Worm (Caenorhabditis elegans) whole organism, L1 larva: Measurements from ENCODE around the gene sucl-1.

Experiments used
- Y116A8C.19 ChIP-seq: sonication (generic microtip); optimal IDR thresholded peaks from 2 replicates; lab custom pipeline; 2016; ENCODE audit warnings: missing compliant biosample characterization, missing genetic modification characterization, borderline replicate concordance
- aly-2 ChIP-seq: fragments of 150-350 bp; optimal IDR thresholded peaks from 2 replicates; lab custom pipeline; 2014; ENCODE audit warnings: missing biosample characterization, missing genetic modification characterization
- ceh-8 ChIP-seq: fragments of 200-800 bp; sonication (Bioruptor generic); optimal IDR thresholded peaks from 2 replicates; lab custom pipeline; 2018; ENCODE audit warnings: mild to moderate bottlenecking, missing genetic modification characterization, moderate library complexity, missing compliant biosample characterization
- ceh-82 ChIP-seq, 3 experiments: fragments of 150-350 bp in 1 of 3; sonication (generic microtip) in 2 of 3; optimal IDR thresholded peaks; 2 replicates each; lab custom pipeline; 2014 to 2017; ENCODE audit warnings: missing biosample characterization in 3 of 3, missing genetic modification characterization in 3 of 3
- ceh-88 ChIP-seq: fragments of 200-800 bp; sonication (Bioruptor generic); IDR thresholded peaks from 2 replicates; pipeline ENCODE4 v1.3.6; 2022; ENCODE audit warnings: missing genetic modification characterization, missing compliant biosample characterization
- ces-1 ChIP-seq: fragments of 150-350 bp; optimal IDR thresholded peaks from 2 replicates; lab custom pipeline; 2014; ENCODE audit warnings: missing biosample characterization, missing genetic modification reagents, missing genetic modification characterization
- dsc-1 ChIP-seq: sonication (generic microtip); optimal IDR thresholded peaks from 2 replicates; lab custom pipeline; 2016; ENCODE audit warnings: mild to moderate bottlenecking, missing genetic modification characterization, missing compliant biosample characterization
- efl-1 ChIP-seq, 4 experiments: fragments of 150-350 bp; optimal IDR thresholded peaks in 3 of 4; peaks in 1 of 4; 1 replicate in 1 of 4; 2 replicates in 3 of 4; lab custom pipeline; 2014; ENCODE audit warnings: missing biosample characterization in 2 of 4, missing genetic modification characterization in 2 of 4, missing genetic modification reagents in 2 of 4
- egl-27 ChIP-seq, 2 experiments: fragments of 150-350 bp in 1 of 2; sonication (generic microtip); optimal IDR thresholded peaks; 3 replicates each; lab custom pipeline; 2017 to 2018; ENCODE audit warnings: missing biosample characterization in 2 of 2, missing genetic modification characterization in 2 of 2, missing genetic modification reagents in 2 of 2
- elt-2 ChIP-seq: sonication (generic microtip); optimal IDR thresholded peaks from 2 replicates; lab custom pipeline; 2016; ENCODE audit warnings: missing genetic modification characterization, mild to moderate bottlenecking, inconsistent platforms, missing compliant biosample characterization, missing genetic modification reagents
- ets-5 ChIP-seq: fragments of 200-800 bp; sonication (Bioruptor generic); IDR thresholded peaks from 2 replicates; pipeline ENCODE4 v1.3.6; 2022; ENCODE audit warnings: missing genetic modification characterization, missing compliant biosample characterization
- fkh-10 ChIP-seq: sonication (generic microtip); optimal IDR thresholded peaks from 2 replicates; lab custom pipeline; 2017; ENCODE audit warnings: missing biosample characterization, missing genetic modification reagents, missing genetic modification characterization
- fkh-4 ChIP-seq: sonication (generic microtip); optimal IDR thresholded peaks from 2 replicates; lab custom pipeline; 2016; ENCODE audit warnings: missing compliant biosample characterization, missing genetic modification characterization, borderline replicate concordance
- hlh-17 ChIP-seq: fragments of 200-800 bp; sonication (Bioruptor generic); optimal IDR thresholded peaks from 2 replicates; lab custom pipeline; 2018; ENCODE audit warnings: missing genetic modification characterization, mild to moderate bottlenecking, missing compliant biosample characterization, moderate library complexity, borderline replicate concordance
- irx-1 ChIP-seq: sonication (generic microtip); optimal IDR thresholded peaks from 2 replicates; lab custom pipeline; 2016; ENCODE audit warnings: missing genetic modification characterization, missing compliant biosample characterization
- jun-1 ChIP-seq: fragments of 150-350 bp; optimal IDR thresholded peaks from 2 replicates; lab custom pipeline; 2014; ENCODE audit warnings: missing biosample characterization, missing genetic modification reagents, missing genetic modification characterization
- lin-15B ChIP-seq: fragments of 150-350 bp; sonication (generic microtip); optimal IDR thresholded peaks from 3 replicates; lab custom pipeline; 2014; ENCODE audit warnings: missing biosample characterization, missing genetic modification characterization
- lin-35 ChIP-seq, 2 experiments: fragments of 150-350 bp; optimal IDR thresholded peaks; 2 replicates each; lab custom pipeline; 2014; ENCODE audit warnings: missing biosample characterization in 2 of 2, missing genetic modification characterization in 2 of 2, missing genetic modification reagents in 2 of 2
- mef-2 ChIP-seq: fragments of 150-350 bp; optimal IDR thresholded peaks from 2 replicates; lab custom pipeline; 2014; ENCODE audit warnings: missing biosample characterization, missing genetic modification characterization
- nhr-11 ChIP-seq: fragments of 150-350 bp; optimal IDR thresholded peaks from 2 replicates; lab custom pipeline; 2014; ENCODE audit warnings: missing biosample characterization, missing genetic modification characterization
- nhr-19 ChIP-seq: fragments of 200-800 bp; sonication (Bioruptor generic); conservative IDR thresholded peaks from 2 replicates; pipeline ENCODE4 v1.3.6; 2022; ENCODE audit warnings: missing genetic modification characterization, missing compliant biosample characterization
- nhr-237 ChIP-seq: fragments of 150-350 bp; optimal IDR thresholded peaks from 2 replicates; lab custom pipeline; 2014; ENCODE audit warnings: missing biosample characterization, missing genetic modification characterization
- nhr-71 ChIP-seq: sonication (generic microtip); optimal IDR thresholded peaks from 2 replicates; lab custom pipeline; 2016; ENCODE audit warnings: mild to moderate bottlenecking, missing genetic modification characterization, moderate library complexity, missing compliant biosample characterization
- nhr-84 ChIP-seq: sonication (generic microtip); optimal IDR thresholded peaks from 2 replicates; lab custom pipeline; 2017; ENCODE audit warnings: missing biosample characterization, missing genetic modification characterization
- nhr-85 ChIP-seq: sonication (generic microtip); peaks from one replicate; lab custom pipeline; 2016; ENCODE audit warnings: missing genetic modification characterization, inconsistent platforms, missing compliant biosample characterization
- pag-3 ChIP-seq: sonication (generic microtip); optimal IDR thresholded peaks from 2 replicates; lab custom pipeline; 2017; ENCODE audit warnings: missing genetic modification characterization, mild to moderate bottlenecking, missing compliant biosample characterization, antibody characterized with exemption, borderline replicate concordance; ENCODE audit not compliant: insufficient read depth
- pax-3 ChIP-seq: fragments of 200-800 bp; sonication (Bioruptor generic); optimal IDR thresholded peaks from 2 replicates; lab custom pipeline; 2018; ENCODE audit warnings: mild to moderate bottlenecking, missing genetic modification characterization, moderate library complexity, missing compliant biosample characterization
- sup-37 ChIP-seq: fragments of 200-800 bp; sonication (Bioruptor generic); optimal IDR thresholded peaks from 2 replicates; lab custom pipeline; 2018; ENCODE audit warnings: mild to moderate bottlenecking, missing genetic modification characterization, missing compliant biosample characterization
- tbx-2 ChIP-seq: sonication (generic microtip); optimal IDR thresholded peaks from 2 replicates; lab custom pipeline; 2016; ENCODE audit warnings: missing genetic modification characterization, missing compliant biosample characterization
- xbp-1 ChIP-seq: sonication (generic microtip); optimal IDR thresholded peaks from 2 replicates; lab custom pipeline; 2016; ENCODE audit warnings: missing genetic modification characterization, missing compliant biosample characterization
- zip-4 ChIP-seq: fragments of 200-800 bp; sonication (Bioruptor generic); optimal IDR thresholded peaks from 2 replicates; lab custom pipeline; 2018; ENCODE audit warnings: mild to moderate bottlenecking, missing genetic modification characterization, moderate library complexity, missing compliant biosample characterization
- ztf-4 ChIP-seq: fragments of 150-350 bp; optimal IDR thresholded peaks from 2 replicates; lab custom pipeline; 2014; ENCODE audit warnings: missing biosample characterization, missing genetic modification characterization

The sucl-1 gene

ce11 chrX:14790320-14791048 is 36.7 kb downstream of the sucl-1 start, which contains the start of gene tatn-1 (continued):
- TF ChIP-seq xbp-1 (tag; lab: Kevin White, UChicago) (peak; percentile 71), ets-5 (no peak), ztf-4 (tag; lab: Kevin White, UChicago) (peak; percentile 74), egl-27 (tag; optimal IDR thresholded peaks at IDR 0.05; lab: Kevin White, UChicago) (peak; percentile 29 to 66), mef-2 (peak; percentile 38), sup-37 (no peak)

ce11 chrX:14791195-14791739 is 37.4 kb downstream of the sucl-1 start:
- TF ChIP-seq lin-35 (GFP tag; optimal IDR thresholded peaks at IDR 0.05; lab: Kevin White, UChicago) (no peak), efl-1 (optimal IDR thresholded peaks at IDR 0.05; lab: Kevin White, UChicago) (no peak), efl-1 (GFP tag; optimal IDR thresholded peaks at IDR 0.05 in 1 of 2; lab: Kevin White, UChicago) (peak in 1 of 2 experiments; percentile 30)

DNA sequence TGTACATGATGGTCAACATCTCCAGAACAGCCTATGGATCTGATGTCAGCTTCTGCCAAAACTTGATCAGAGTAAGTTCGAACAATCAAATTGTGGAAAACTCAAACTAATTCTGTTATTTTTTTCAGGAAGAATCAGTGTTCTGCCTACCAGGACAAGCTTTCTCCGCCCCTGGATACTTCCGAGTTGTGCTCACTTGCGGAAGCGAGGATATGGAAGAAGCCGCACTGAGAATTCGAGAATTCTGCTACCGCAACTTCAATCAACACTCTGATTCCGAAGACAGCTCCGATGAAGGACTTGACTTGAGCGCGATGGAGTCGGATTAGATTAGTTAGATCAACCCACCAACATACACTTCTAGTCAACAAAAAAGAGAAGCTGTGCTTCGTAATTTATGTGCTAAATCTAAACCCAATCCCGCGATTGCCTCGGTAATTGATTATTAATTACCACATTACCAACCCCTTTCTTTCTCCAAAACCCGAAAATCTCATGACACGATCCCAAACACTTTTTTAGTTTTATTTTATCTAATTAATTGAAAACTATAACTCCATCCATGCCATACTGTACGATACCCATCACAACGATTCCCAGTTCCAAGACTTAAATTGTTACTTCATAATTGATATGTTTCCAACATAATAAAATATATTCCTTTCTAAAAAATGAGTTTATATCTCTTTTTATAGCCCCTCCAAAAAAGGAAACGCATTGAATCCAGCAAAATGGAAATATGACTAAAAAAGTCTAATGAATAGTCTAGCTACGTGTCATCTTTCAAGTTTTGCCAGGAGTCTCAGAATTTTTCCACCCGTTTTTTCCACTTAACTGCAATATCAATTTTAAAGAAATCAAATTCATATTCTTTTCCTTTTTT is 38.7 kb downstream of the sucl-1 start:
- no peak for TF ChIP-seq Y116A8C.19 (tag; lab: Kevin White, UChicago)
- TF ChIP-seq tbx-2 (tag; lab: Kevin White, UChicago) = no peak
- TF ChIP-seq ces-1 (GFP tag; lab: Kevin White, UChicago) = no peak
- no peak for TF ChIP-seq fkh-10 (GFP tag; lab: Kevin White, UChicago)
- no peak for TF ChIP-seq ceh-82 (tag; optimal IDR thresholded peaks at IDR 0.05; lab: Kevin White, UChicago)
- TF ChIP-seq irx-1 (tag; lab: Kevin White, UChicago) = no peak
- no peak for TF ChIP-seq lin-15B (tag; lab: Kevin White, UChicago)
- TF ChIP-seq nhr-237 (tag; lab: Kevin White, UChicago) = no peak
- TF ChIP-seq nhr-85 (tag; lab: Kevin White, UChicago) = peak; percentile 30
- peak; percentile 66 for TF ChIP-seq aly-2 (tag; lab: Kevin White, UChicago)
- no peak for TF ChIP-seq ceh-8 (GFP tag; lab: Kevin White, UChicago)
- TF ChIP-seq nhr-11 (tag; lab: Kevin White, UChicago) = peak; percentile 8
- TF ChIP-seq pag-3 = no peak
- TF ChIP-seq ets-5 = no peak
- TF ChIP-seq efl-1 (optimal IDR thresholded peaks at IDR 0.05; lab: Kevin White, UChicago) = no peak
- peak in 1 of 2 experiments; percentile 40 for TF ChIP-seq efl-1 (GFP tag; optimal IDR thresholded peaks at IDR 0.05 in 1 of 2; lab: Kevin White, UChicago)
- TF ChIP-seq hlh-17 (GFP tag; lab: Kevin White, UChicago) = no peak

- TF ChIP-seq nhr-85 (tag; lab: Kevin White, UChicago) (peak; percentile 57), ztf-4 (tag; lab: Kevin White, UChicago) (no peak), nhr-84 (tag; lab: Kevin White, UChicago) (no peak), fkh-4 (tag; lab: Kevin White, UChicago) (no peak), ceh-88 (GFP tag; lab: Robert Waterston, UW) (no peak), pax-3 (tag; lab: Kevin White, UChicago) (peak; percentile 60), efl-1 (optimal IDR thresholded peaks at IDR 0.05; lab: Kevin White, UChicago) (no peak), efl-1 (GFP tag; optimal IDR thresholded peaks at IDR 0.05 in 1 of 2; lab: Kevin White, UChicago) (no peak), zip-4 (GFP tag; lab: Kevin White, UChicago) (no peak), nhr-71 (peak; percentile 16), dsc-1 (tag; lab: Kevin White, UChicago) (peak; percentile 68), nhr-19 (0 out of 2 replicates have a peak, but pooled peaks have one; percentile 3), elt-2 (tag; lab: Kevin White, UChicago) (peak; percentile 62), jun-1 (tag; lab: Kevin White, UChicago) (no peak)
- TF ChIP-seq, all 84 proteins: peak for 6
Measured at ce11 chrX:14793198-14793747, 39.4 kb downstream of the sucl-1 start, which contains the start of gene sprr-2. sprr-2 (plus strand) TSS chrX:14793445.
